Worm (Caenorhabditis elegans) whole organism, young adult: ENCODE data around the gene nspc-9.

Experiments
- B0336.3 ChIP-seq: fragments of 200-800 bp; sonication (Bioruptor generic); IDR thresholded peaks from 2 replicates; pipeline ENCODE4 v1.3.6; 2022; ENCODE audit warnings: missing genetic modification characterization, missing compliant biosample characterization
- D2030.7 ChIP-seq: fragments of 200-800 bp; sonication (Bioruptor generic); IDR thresholded peaks from 2 replicates; pipeline ENCODE4 v1.3.6; 2022; ENCODE audit warnings: missing genetic modification reagents, missing genetic modification characterization, missing compliant biosample characterization
- F57A8.1 ChIP-seq: fragments of 200-800 bp; sonication (Bioruptor generic); optimal IDR thresholded peaks from 2 replicates; lab custom pipeline; 2018; ENCODE audit warnings: mild to moderate bottlenecking, missing genetic modification characterization, moderate library complexity, missing compliant biosample characterization
- Y53G8AR.9 ChIP-seq: fragments of 200-800 bp; sonication (Bioruptor generic); conservative IDR thresholded peaks from 2 replicates; pipeline ENCODE4 v1.3.6; 2022; ENCODE audit warnings: missing genetic modification reagents, missing genetic modification characterization, missing compliant biosample characterization
- Y79H2A.3 ChIP-seq: fragments of 200-800 bp; sonication (Bioruptor generic); conservative IDR thresholded peaks from 2 replicates; pipeline ENCODE4 v1.3.6; 2022; ENCODE audit warnings: missing genetic modification reagents, missing genetic modification characterization, missing compliant biosample characterization
- die-1 ChIP-seq: sonication (generic microtip); optimal IDR thresholded peaks from 2 replicates; lab custom pipeline; 2016; ENCODE audit warnings: missing genotype, mild to moderate bottlenecking, missing genetic modification characterization, missing compliant biosample characterization
- dpl-1 ChIP-seq: fragments of 150-350 bp; optimal IDR thresholded peaks from 2 replicates; lab custom pipeline; 2014; ENCODE audit warnings: missing biosample characterization, missing genetic modification reagents, missing genetic modification characterization
- ekl-4 ChIP-seq: fragments of 200-800 bp; sonication (Bioruptor generic); IDR thresholded peaks from 2 replicates; pipeline ENCODE4 v1.3.6; 2022; ENCODE audit warnings: missing genetic modification reagents, missing genetic modification characterization, missing compliant biosample characterization
- nhr-90 ChIP-seq: sonication (generic microtip); optimal IDR thresholded peaks from 2 replicates; lab custom pipeline; 2016; ENCODE audit warnings: missing genotype, mild to moderate bottlenecking, missing genetic modification characterization, missing compliant biosample characterization
- pha-4 ChIP-seq: fragments of 150-350 bp; sonication (generic microtip); optimal IDR thresholded peaks from 2 replicates; lab custom pipeline; 2014; ENCODE audit warnings: missing biosample characterization, missing genetic modification reagents, missing genetic modification characterization
- snpc-4 ChIP-seq, 5 experiments: fragments of 150-350 bp in 1 of 5; sonication (generic microtip) in 4 of 5; optimal IDR thresholded peaks; 2 replicates each; lab custom pipeline; 2014 to 2018; ENCODE audit warnings: missing genetic modification characterization in 5 of 5, missing biosample characterization in 3 of 5, antibody characterized with exemption in 2 of 5, mild to moderate bottlenecking in 2 of 5, missing compliant biosample characterization in 2 of 5, missing genotype in 2 of 5, moderate library complexity in 2 of 5, missing genetic modification reagents in 1 of 5
- sptf-2 ChIP-seq: fragments of 200-800 bp; sonication (Bioruptor generic); optimal IDR thresholded peaks from 2 replicates; lab custom pipeline; 2018; ENCODE audit warnings: mild to moderate bottlenecking, missing genetic modification characterization, missing compliant biosample characterization
- ztf-25 ChIP-seq: fragments of 200-800 bp; sonication (Bioruptor generic); IDR thresholded peaks from 2 replicates; pipeline ENCODE4 v1.3.6; 2022; ENCODE audit warnings: missing genetic modification reagents, missing genetic modification characterization, missing compliant biosample characterization
- ztf-6 ChIP-seq: fragments of 200-800 bp; sonication (Bioruptor generic); IDR thresholded peaks from 2 replicates; pipeline ENCODE4 v1.3.6; 2022; ENCODE audit warnings: missing genetic modification reagents, missing genetic modification characterization, missing compliant biosample characterization

DNA sequence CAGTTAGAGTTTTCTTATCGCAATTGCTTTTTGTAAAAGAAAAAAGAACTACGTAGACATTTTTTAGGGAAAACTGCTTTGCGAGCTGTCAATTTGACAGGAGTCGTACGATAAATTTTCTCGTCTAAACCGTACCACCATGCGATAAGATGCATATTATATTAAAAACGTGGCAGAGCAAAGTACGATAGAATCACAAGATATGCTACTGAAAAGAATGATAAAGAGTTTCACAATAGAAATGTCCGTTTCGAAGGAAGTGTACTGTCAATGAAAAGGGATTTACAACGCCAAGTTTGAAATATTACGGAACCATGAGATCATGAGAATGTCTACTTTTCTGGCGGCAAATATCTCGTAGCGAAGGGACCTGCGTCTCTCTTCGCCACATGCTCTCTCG lies 21.6 kb upstream of the nspc-9 start, which contains the start of gene F19H6.5:
- TF ChIP-seq dpl-1 (GFP tag; lab: Kevin White, UChicago) (no peak), die-1 (tag; lab: Kevin White, UChicago) (no peak), F57A8.1 (no peak), Y79H2A.3 (GFP tag; lab: Robert Waterston, UW) (no peak), B0336.3 (GFP tag; lab: Robert Waterston, UW) (no peak), ekl-4 (GFP tag; lab: Robert Waterston, UW) (no peak), snpc-4 (GFP tag; optimal IDR thresholded peaks at IDR 0.05; lab: Kevin White, UChicago) (no peak), snpc-4 (tag; optimal IDR thresholded peaks at IDR 0.05; lab: Kevin White, UChicago) (no peak), Y53G8AR.9 (no peak), pha-4 (tag; lab: Kevin White, UChicago) (no peak), ztf-6 (GFP tag; lab: Robert Waterston, UW) (no peak), D2030.7 (no peak), sptf-2 (no peak), ztf-25 (GFP tag; lab: Robert Waterston, UW) (no peak), nhr-90 (no peak)
